Comparison of ENCODE assay signal across 2 fruit fly cellular contexts in genomic region chr3L:18099715-18100114, dm6.
A peak's percentile ranks its signal among the peaks of the same experiment; 100 is the strongest.
TF ChIP-seq lines count a peak whose summit lies in the region.

No protein-coding gene starts in this region.

TF ChIP-seq in whole organism, embryonic, 481 proteins besides CTCF, POLR2A, EP300 and RAD21 (continued from another document):
- TF ChIP-seq sob (GFP tag; IDR thresholded peaks at IDR 0.05; lab: Robert Waterston, UW) = 0 out of 2 replicates have a peak, but pooled peaks have one; percentile 25
- TF ChIP-seq B-H1 (GFP tag; IDR thresholded peaks at IDR 0.05; lab: Robert Waterston, UW) = no peak
- TF ChIP-seq vvl (GFP tag; IDR thresholded peaks at IDR 0.05; lab: Robert Waterston, UW) = peak; percentile 88
- TF ChIP-seq prd (optimal IDR thresholded peaks at IDR 0.05; lab: Kevin White, UChicago) = no peak
- TF ChIP-seq prd (GFP tag; IDR thresholded peaks at IDR 0.05; lab: Robert Waterston, UW) = 0 out of 3 replicates have a peak, but pooled peaks have one; percentile 25
- TF ChIP-seq so (GFP tag; IDR thresholded peaks at IDR 0.05; lab: Robert Waterston, UW) = 0 out of 3 replicates have a peak, but pooled peaks have one; percentile 32
- peak; percentile 52 for TF ChIP-seq row (GFP tag; IDR thresholded peaks at IDR 0.05; lab: Robert Waterston, UW)
- TF ChIP-seq CG5953 (GFP tag; IDR thresholded peaks at IDR 0.05; lab: Robert Waterston, UW) = 0 out of 2 replicates have a peak, but pooled peaks have one; percentile 14
- TF ChIP-seq chinmo (GFP tag; IDR thresholded peaks at IDR 0.05; lab: Robert Waterston, UW; ENCODE audit: partially characterized antibody) = 0 out of 4 replicates have a peak, but pooled peaks have one; percentile 76
- no peak for TF ChIP-seq CG32532 (GFP tag; IDR thresholded peaks at IDR 0.05; lab: Robert Waterston, UW)
- peak; percentile 30 for TF ChIP-seq Ets65A (GFP tag; lab: Kevin White, UChicago)

TF ChIP-seq in whole organism, prepupa, 60 proteins besides CTCF, POLR2A, EP300 and RAD21 (continued from another document):
- 0 out of 3 replicates have a peak, but pooled peaks have one; percentile 23 for TF ChIP-seq CG6163 (GFP tag; IDR thresholded peaks at IDR 0.05; lab: Robert Waterston, UW)
- TF ChIP-seq Ets21C (GFP tag; optimal IDR thresholded peaks at IDR 0.05; lab: Kevin White, UChicago) = no peak
- peak; percentile 15 for TF ChIP-seq OdsH (GFP tag; optimal IDR thresholded peaks at IDR 0.05; lab: Kevin White, UChicago)
- TF ChIP-seq pdm3 (GFP tag; optimal IDR thresholded peaks at IDR 0.05; lab: Kevin White, UChicago) = peak; percentile 44
- peak; percentile 37 for TF ChIP-seq Sox102F (GFP tag; optimal IDR thresholded peaks at IDR 0.05; lab: Kevin White, UChicago)
- TF ChIP-seq Hr38 (GFP tag; optimal IDR thresholded peaks at IDR 0.05; lab: Kevin White, UChicago) = no peak
- no peak for TF ChIP-seq CG8632 (GFP tag; optimal IDR thresholded peaks at IDR 0.05; lab: Kevin White, UChicago)
- no peak for TF ChIP-seq CG10631 (GFP tag; optimal IDR thresholded peaks at IDR 0.05; lab: Kevin White, UChicago)
- no peak for TF ChIP-seq CG3032 (tag; optimal IDR thresholded peaks at IDR 0.05; lab: Kevin White, UChicago)
- TF ChIP-seq Eip75B (GFP tag; optimal IDR thresholded peaks at IDR 0.05; lab: Kevin White, UChicago) = no peak
- TF ChIP-seq Gug (GFP tag; IDR thresholded peaks at IDR 0.05; lab: Robert Waterston, UW) = no peak
- TF ChIP-seq CG10669 (GFP tag; optimal IDR thresholded peaks at IDR 0.05; lab: Kevin White, UChicago) = no peak
- no peak for TF ChIP-seq CG1621 (tag; optimal IDR thresholded peaks at IDR 0.05; lab: Kevin White, UChicago)
- peak; percentile 26 for TF ChIP-seq achi (GFP tag; optimal IDR thresholded peaks at IDR 0.05; lab: Kevin White, UChicago)
- no peak for TF ChIP-seq Lpt (GFP tag; optimal IDR thresholded peaks at IDR 0.05; lab: Kevin White, UChicago)
- no peak for TF ChIP-seq CG6854 (GFP tag; optimal IDR thresholded peaks at IDR 0.05; lab: Kevin White, UChicago)
- peak; percentile 20 for TF ChIP-seq CG7368 (GFP tag; optimal IDR thresholded peaks at IDR 0.05; lab: Kevin White, UChicago)
- peak; percentile 17 for TF ChIP-seq Smox (GFP tag; optimal IDR thresholded peaks at IDR 0.05; lab: Kevin White, UChicago)
- TF ChIP-seq Eip93F (GFP tag; optimal IDR thresholded peaks at IDR 0.05; lab: Kevin White, UChicago) = no peak
- TF ChIP-seq CG6792 (GFP tag; optimal IDR thresholded peaks at IDR 0.05; lab: Kevin White, UChicago) = peak; percentile 5
- peak; percentile 31 for TF ChIP-seq cyc (GFP tag; optimal IDR thresholded peaks at IDR 0.05; lab: Kevin White, UChicago)
- no peak for TF ChIP-seq salr (GFP tag; optimal IDR thresholded peaks at IDR 0.05; lab: Kevin White, UChicago)
- no peak for TF ChIP-seq Ets96B (tag; optimal IDR thresholded peaks at IDR 0.05; lab: Kevin White, UChicago)
- TF ChIP-seq CG31627 (GFP tag; optimal IDR thresholded peaks at IDR 0.05; lab: Kevin White, UChicago) = peak; percentile 42
- peak; percentile 22 for TF ChIP-seq CG3919 (GFP tag; optimal IDR thresholded peaks at IDR 0.05; lab: Kevin White, UChicago)
- no peak for TF ChIP-seq spab (GFP tag; optimal IDR thresholded peaks at IDR 0.05; lab: Kevin White, UChicago)
- no peak for TF ChIP-seq CG16779 (tag; optimal IDR thresholded peaks at IDR 0.05; lab: Kevin White, UChicago)
- TF ChIP-seq CG9139 (GFP tag; optimal IDR thresholded peaks at IDR 0.05; lab: Kevin White, UChicago) = no peak
- no peak for TF ChIP-seq CG32006 (GFP tag; optimal IDR thresholded peaks at IDR 0.05; lab: Kevin White, UChicago)
- TF ChIP-seq dsx (GFP tag; optimal IDR thresholded peaks at IDR 0.05; lab: Kevin White, UChicago; ENCODE audit: poor library complexity, severe bottlenecking) = no peak
- no peak for TF ChIP-seq Blimp-1 (GFP tag; optimal IDR thresholded peaks at IDR 0.05; lab: Kevin White, UChicago)
- TF ChIP-seq eg (GFP tag; IDR thresholded peaks at IDR 0.05; lab: Robert Waterston, UW) = peak; percentile 43; the same call in 1 of the 3 replicates
- TF ChIP-seq Hr4 (GFP tag; optimal IDR thresholded peaks at IDR 0.05; lab: Kevin White, UChicago) = peak; percentile 1
- no peak for TF ChIP-seq CG11294 (GFP tag; IDR thresholded peaks at IDR 0.05; lab: Robert Waterston, UW)
- peak; percentile 38 for TF ChIP-seq lz (GFP tag; optimal IDR thresholded peaks at IDR 0.05; lab: Kevin White, UChicago)
- no peak for TF ChIP-seq fkh (GFP tag; optimal IDR thresholded peaks at IDR 0.05; lab: Kevin White, UChicago)
